Worm (Caenorhabditis elegans) whole organism, L2 larva: ENCODE measurements around the gene K07H8.9.

Experiments
- C34F6.9 ChIP-seq: fragments of 150-350 bp; optimal IDR thresholded peaks from 2 replicates; lab custom pipeline; 2014; ENCODE audit warnings: missing biosample characterization, missing genetic modification characterization
- R02D3.7 ChIP-seq: fragments of 150-350 bp; optimal IDR thresholded peaks from 2 replicates; lab custom pipeline; 2014; ENCODE audit warnings: missing biosample characterization, missing genetic modification characterization
- Y55F3AM.14 ChIP-seq: fragments of 200-800 bp; sonication (Bioruptor generic); optimal IDR thresholded peaks from 2 replicates; lab custom pipeline; 2018; ENCODE audit warnings: mild to moderate bottlenecking, missing genetic modification characterization, missing compliant biosample characterization
- aly-2 ChIP-seq: fragments of 150-350 bp; optimal IDR thresholded peaks from 2 replicates; lab custom pipeline; 2014; ENCODE audit warnings: missing biosample characterization, missing genetic modification characterization
- blmp-1 ChIP-seq: sonication (generic microtip); optimal IDR thresholded peaks from 2 replicates; lab custom pipeline; 2017; ENCODE audit warnings: missing genetic modification characterization, mild to moderate bottlenecking, missing compliant biosample characterization, antibody characterized with exemption, moderate library complexity; ENCODE audit not compliant: insufficient read depth
- ceh-16 ChIP-seq: fragments of 150-350 bp; optimal IDR thresholded peaks from 2 replicates; lab custom pipeline; 2014; ENCODE audit warnings: missing biosample characterization, missing genetic modification characterization
- ceh-82 ChIP-seq: fragments of 150-350 bp; optimal IDR thresholded peaks from 2 replicates; lab custom pipeline; 2014; ENCODE audit warnings: missing biosample characterization, missing genetic modification characterization
- dmd-4 ChIP-seq: sonication (generic microtip); optimal IDR thresholded peaks from 2 replicates; lab custom pipeline; 2017; ENCODE audit warnings: missing biosample characterization, missing genetic modification characterization
- egl-27 ChIP-seq: sonication (generic microtip); optimal IDR thresholded peaks from 3 replicates; lab custom pipeline; 2017; ENCODE audit warnings: missing biosample characterization, missing genetic modification reagents, missing genetic modification characterization
- elt-1 ChIP-seq: fragments of 150-350 bp; optimal IDR thresholded peaks from 2 replicates; lab custom pipeline; 2014; ENCODE audit warnings: missing biosample characterization, missing genetic modification characterization
- fos-1 ChIP-seq: fragments of 150-350 bp; optimal IDR thresholded peaks from 2 replicates; lab custom pipeline; 2014; ENCODE audit warnings: missing biosample characterization, missing genetic modification characterization
- gmeb-1 ChIP-seq: fragments of 150-350 bp; optimal IDR thresholded peaks from 2 replicates; lab custom pipeline; 2014; ENCODE audit warnings: missing biosample characterization, missing genetic modification characterization
- lin-39 ChIP-seq: fragments of 150-350 bp; optimal IDR thresholded peaks from 2 replicates; lab custom pipeline; 2014; ENCODE audit warnings: missing biosample characterization, missing genetic modification reagents, missing genetic modification characterization
- lsy-2 ChIP-seq, 2 experiments: fragments of 150-350 bp in 1 of 2; sonication (generic microtip) in 1 of 2; optimal IDR thresholded peaks; 2 replicates each; lab custom pipeline; 2014 to 2017; ENCODE audit warnings: missing biosample characterization in 2 of 2, missing genetic modification characterization in 2 of 2
- mab-5 ChIP-seq: fragments of 150-350 bp; optimal IDR thresholded peaks from 2 replicates; lab custom pipeline; 2014; ENCODE audit warnings: missing biosample characterization, missing genetic modification characterization
- mbf-1 ChIP-seq: sonication (generic microtip); optimal IDR thresholded peaks from 2 replicates; lab custom pipeline; 2017; ENCODE audit warnings: missing biosample characterization, missing genetic modification characterization
- mdl-1 ChIP-seq, 2 experiments: fragments of 150-350 bp in 1 of 2; sonication (generic microtip) in 1 of 2; optimal IDR thresholded peaks; 2 replicates each; lab custom pipeline; 2017; ENCODE audit warnings: missing biosample characterization in 2 of 2, missing genetic modification characterization in 2 of 2
- nhr-10 ChIP-seq: sonication (generic microtip); optimal IDR thresholded peaks from 2 replicates; lab custom pipeline; 2017; ENCODE audit warnings: missing biosample characterization, missing genetic modification characterization
- nhr-11 ChIP-seq: fragments of 150-350 bp; optimal IDR thresholded peaks from 2 replicates; lab custom pipeline; 2014; ENCODE audit warnings: missing biosample characterization, missing genetic modification characterization
- nhr-12 ChIP-seq: fragments of 150-350 bp; optimal IDR thresholded peaks from 2 replicates; lab custom pipeline; 2014; ENCODE audit warnings: missing biosample characterization, missing genetic modification characterization
- nhr-129 ChIP-seq: fragments of 150-350 bp; optimal IDR thresholded peaks from 2 replicates; lab custom pipeline; 2014; ENCODE audit warnings: missing biosample characterization, missing genetic modification characterization
- nhr-21 ChIP-seq: fragments of 150-350 bp; optimal IDR thresholded peaks from 2 replicates; lab custom pipeline; 2014; ENCODE audit warnings: missing biosample characterization, missing genetic modification characterization
- nhr-23 ChIP-seq: fragments of 150-350 bp; optimal IDR thresholded peaks from 2 replicates; lab custom pipeline; 2014; ENCODE audit warnings: missing biosample characterization, missing genetic modification reagents, missing genetic modification characterization
- nhr-237 ChIP-seq: fragments of 150-350 bp; optimal IDR thresholded peaks from 2 replicates; lab custom pipeline; 2014; ENCODE audit warnings: missing biosample characterization, missing genetic modification characterization
- nhr-25 ChIP-seq: fragments of 150-350 bp; sonication (generic microtip); optimal IDR thresholded peaks from 3 replicates; lab custom pipeline; 2014; ENCODE audit warnings: missing biosample characterization, missing genetic modification characterization
- nhr-6 ChIP-seq: fragments of 150-350 bp; optimal IDR thresholded peaks from 2 replicates; lab custom pipeline; 2014; ENCODE audit warnings: missing biosample characterization, missing genetic modification characterization
- nhr-77 ChIP-seq: fragments of 150-350 bp; optimal IDR thresholded peaks from 2 replicates; lab custom pipeline; 2014; ENCODE audit warnings: missing biosample characterization, missing genetic modification characterization
- peb-1 ChIP-seq: fragments of 150-350 bp; optimal IDR thresholded peaks from 2 replicates; lab custom pipeline; 2014; ENCODE audit warnings: missing biosample characterization, missing genetic modification characterization
- skn-1 ChIP-seq: sonication (generic microtip); optimal IDR thresholded peaks from 2 replicates; lab custom pipeline; 2017; ENCODE audit warnings: missing biosample characterization, missing genetic modification characterization
- snpc-4 ChIP-seq: fragments of 150-350 bp; optimal IDR thresholded peaks from 2 replicates; lab custom pipeline; 2014; ENCODE audit warnings: missing biosample characterization, missing genetic modification characterization
- zag-1 ChIP-seq: fragments of 150-350 bp; optimal IDR thresholded peaks from 2 replicates; lab custom pipeline; 2014; ENCODE audit warnings: missing biosample characterization, missing genetic modification characterization
- ztf-1 ChIP-seq: fragments of 200-800 bp; sonication (Bioruptor generic); conservative IDR thresholded peaks from 2 replicates; pipeline ENCODE4 v1.3.6; 2022; ENCODE audit warnings: missing genetic modification characterization, missing compliant biosample characterization

The K07H8.9 gene

ce11 chrIV:8300468-8300867 is 14.2 kb upstream of the K07H8.9 start, which contains the start of gene F35H10.5:
Gene F35H10.5 (plus strand): TSS chrIV:8300768.
- TF ChIP-seq nhr-10 (tag; lab: Kevin White, UChicago) = no peak
- TF ChIP-seq nhr-12 (tag; lab: Kevin White, UChicago) = no peak
- no peak for TF ChIP-seq C34F6.9
- TF ChIP-seq lin-39 (tag; lab: Kevin White, UChicago) = no peak
- no peak for TF ChIP-seq skn-1 (tag; lab: Kevin White, UChicago)
- TF ChIP-seq zag-1 = no peak
- no peak for TF ChIP-seq gmeb-1 (tag; lab: Kevin White, UChicago)
- TF ChIP-seq nhr-77 = no peak
- TF ChIP-seq egl-27 (tag; lab: Kevin White, UChicago) = no peak
- TF ChIP-seq nhr-6 (tag; lab: Kevin White, UChicago) = no peak
- TF ChIP-seq dmd-4 (tag; lab: Kevin White, UChicago) = no peak
- TF ChIP-seq elt-1 (tag; lab: Kevin White, UChicago) = no peak
- TF ChIP-seq nhr-237 = no peak
- no peak for TF ChIP-seq aly-2 (tag; lab: Kevin White, UChicago)
- no peak for TF ChIP-seq nhr-25
- no peak for TF ChIP-seq ceh-16 (tag; lab: Kevin White, UChicago)
- TF ChIP-seq, all 48 proteins: peak for 0

ce11 chrIV:8299636-8300035 is 13.4 kb upstream of the K07H8.9 start, which contains the start of gene F35H10.6:
Gene F35H10.6 (plus strand): TSS chrIV:8299936.
- TF ChIP-seq nhr-129 (tag; lab: Kevin White, UChicago) = no peak
- TF ChIP-seq lin-39 (tag; lab: Kevin White, UChicago) = no peak
- no peak for TF ChIP-seq nhr-6 (tag; lab: Kevin White, UChicago)
- no peak for TF ChIP-seq Y55F3AM.14 (GFP tag; lab: Kevin White, UChicago)
- TF ChIP-seq nhr-21 = no peak
- no peak for TF ChIP-seq nhr-237
- no peak for TF ChIP-seq fos-1
- no peak for TF ChIP-seq snpc-4 (tag; lab: Kevin White, UChicago)
- TF ChIP-seq nhr-11 = no peak
- TF ChIP-seq nhr-12 (tag; lab: Kevin White, UChicago) = no peak
- no peak for TF ChIP-seq mbf-1
- no peak for TF ChIP-seq R02D3.7 (tag; lab: Kevin White, UChicago)

- TF ChIP-seq blmp-1 (tag; lab: Kevin White, UChicago) (no peak), lsy-2 (tag; optimal IDR thresholded peaks at IDR 0.05; lab: Kevin White, UChicago) (no peak), peb-1 (tag; lab: Kevin White, UChicago) (no peak), mdl-1 (tag; optimal IDR thresholded peaks at IDR 0.05; lab: Kevin White, UChicago) (no peak), nhr-6 (tag; lab: Kevin White, UChicago) (no peak), nhr-129 (tag; lab: Kevin White, UChicago) (no peak), dmd-4 (tag; lab: Kevin White, UChicago) (no peak), ztf-1 (GFP tag; lab: Robert Waterston, UW) (no peak), nhr-23 (tag; lab: Kevin White, UChicago) (no peak), fos-1 (no peak)
These were observed 10.9 kb upstream of the K07H8.9 start, which contains the start of gene nprl-3 for ce11 chrIV:8297192-8297591. Gene nprl-3 (plus strand): TSS chrIV:8297492.

- TF ChIP-seq blmp-1 (tag; lab: Kevin White, UChicago) (no peak), nhr-25 (no peak), snpc-4 (tag; lab: Kevin White, UChicago) (no peak), mab-5 (tag; lab: Kevin White, UChicago) (no peak), C34F6.9 (no peak), nhr-237 (no peak)
These were observed 8.4 kb upstream of the K07H8.9 start, which contains the start of gene tbce-1 for ce11 chrIV:8294650-8295049. Gene tbce-1 (plus strand): TSS chrIV:8294690.

ce11 chrIV:8291232-8291631 is 5.0 kb upstream of the K07H8.9 start, which contains the start of gene K07H8.2:
Gene K07H8.2 (plus strand): TSS chrIV:8291532.
- no peak for TF ChIP-seq aly-2 (tag; lab: Kevin White, UChicago)
- TF ChIP-seq nhr-11 = no peak
- TF ChIP-seq lin-39 (tag; lab: Kevin White, UChicago) = no peak
- TF ChIP-seq ceh-82 (tag; lab: Kevin White, UChicago) = no peak
- TF ChIP-seq peb-1 (tag; lab: Kevin White, UChicago) = no peak
